Worm (Caenorhabditis elegans) whole organism, late embryonic: ENCODE data around the gene R155.5.

Experiments used
- C08G9.2 ChIP-seq: sonication (generic microtip); optimal IDR thresholded peaks from 2 replicates; lab custom pipeline; 2016; ENCODE audit warnings: mild to moderate bottlenecking, missing genetic modification characterization, moderate library complexity, missing compliant biosample characterization
- F13H6.1 ChIP-seq: sonication (generic microtip); optimal IDR thresholded peaks from 2 replicates; lab custom pipeline; 2016; ENCODE audit warnings: missing genetic modification characterization, missing compliant biosample characterization
- K09A11.1 ChIP-seq: sonication (generic microtip); optimal IDR thresholded peaks from 2 replicates; lab custom pipeline; 2017; ENCODE audit warnings: antibody characterized with exemption, mild to moderate bottlenecking, missing genetic modification characterization, missing compliant biosample characterization; ENCODE audit not compliant: insufficient read depth
- T23F11.4 ChIP-seq: fragments of 200-800 bp; sonication (Bioruptor generic); optimal IDR thresholded peaks from 2 replicates; lab custom pipeline; 2018; ENCODE audit warnings: mild to moderate bottlenecking, missing genetic modification characterization, missing compliant biosample characterization
- ama-1 ChIP-seq: fragments of 150-350 bp; optimal IDR thresholded peaks from 2 replicates; lab custom pipeline; 2014
- ceh-14 ChIP-seq: sonication (generic microtip); optimal IDR thresholded peaks from 2 replicates; lab custom pipeline; 2016; ENCODE audit warnings: missing genotype, missing genetic modification characterization, missing compliant biosample characterization
- ceh-18 ChIP-seq: sonication (generic microtip); optimal IDR thresholded peaks from 2 replicates; lab custom pipeline; 2016; ENCODE audit warnings: missing genetic modification characterization, missing compliant biosample characterization
- ceh-19 ChIP-seq: fragments of 200-800 bp; sonication (Bioruptor generic); optimal IDR thresholded peaks from 2 replicates; lab custom pipeline; 2018; ENCODE audit warnings: mild to moderate bottlenecking, missing genetic modification characterization, missing compliant biosample characterization
- ceh-2 ChIP-seq: sonication (generic microtip); optimal IDR thresholded peaks from 2 replicates; lab custom pipeline; 2016; ENCODE audit warnings: missing genotype, missing genetic modification characterization, missing compliant biosample characterization
- ceh-30 ChIP-seq: fragments of 150-350 bp; optimal IDR thresholded peaks from 2 replicates; lab custom pipeline; 2014; ENCODE audit warnings: missing biosample characterization, missing genetic modification characterization
- ceh-31 ChIP-seq: sonication (generic microtip); optimal IDR thresholded peaks from 2 replicates; lab custom pipeline; 2016; ENCODE audit warnings: missing genetic modification characterization, missing compliant biosample characterization
- ceh-34 ChIP-seq: sonication (generic microtip); optimal IDR thresholded peaks from 2 replicates; lab custom pipeline; 2016; ENCODE audit warnings: mild to moderate bottlenecking, missing genetic modification characterization, missing compliant biosample characterization
- ceh-9 ChIP-seq: sonication (generic microtip); optimal IDR thresholded peaks from 2 replicates; lab custom pipeline; 2016; ENCODE audit warnings: mild to moderate bottlenecking, missing genetic modification characterization, inconsistent platforms, missing compliant biosample characterization
- che-1 ChIP-seq: sonication (generic microtip); optimal IDR thresholded peaks from 2 replicates; lab custom pipeline; 2016; ENCODE audit warnings: mild to moderate bottlenecking, missing genetic modification characterization, missing compliant biosample characterization
- dmd-4 ChIP-seq: sonication (generic microtip); optimal IDR thresholded peaks from 2 replicates; lab custom pipeline; 2016; ENCODE audit warnings: borderline replicate concordance, missing genetic modification characterization, missing compliant biosample characterization
- dve-1 ChIP-seq: sonication (generic microtip); optimal IDR thresholded peaks from 2 replicates; lab custom pipeline; 2017; ENCODE audit warnings: antibody characterized with exemption, mild to moderate bottlenecking, missing genetic modification characterization, missing compliant biosample characterization
- elt-2 ChIP-seq: sonication (generic microtip); optimal IDR thresholded peaks from 2 replicates; lab custom pipeline; 2016; ENCODE audit warnings: missing genetic modification reagents, missing genetic modification characterization, missing compliant biosample characterization
- elt-4 ChIP-seq: sonication (generic microtip); optimal IDR thresholded peaks from 2 replicates; lab custom pipeline; 2016; ENCODE audit warnings: missing genetic modification characterization, missing compliant biosample characterization
- ets-4 ChIP-seq: sonication (generic microtip); optimal IDR thresholded peaks from 2 replicates; lab custom pipeline; 2016; ENCODE audit warnings: missing genetic modification characterization, missing compliant biosample characterization
- eyg-1 ChIP-seq: sonication (generic microtip); optimal IDR thresholded peaks from 2 replicates; lab custom pipeline; 2016; ENCODE audit warnings: missing genotype, missing genetic modification characterization, missing compliant biosample characterization
- fax-1 ChIP-seq: sonication (generic microtip); optimal IDR thresholded peaks from 2 replicates; lab custom pipeline; 2016; ENCODE audit warnings: missing genotype, missing genetic modification characterization, missing compliant biosample characterization
- hlh-13 ChIP-seq: fragments of 200-800 bp; sonication (Bioruptor generic); optimal IDR thresholded peaks from 2 replicates; lab custom pipeline; 2018; ENCODE audit warnings: mild to moderate bottlenecking, missing genetic modification characterization, missing compliant biosample characterization
- hlh-15 ChIP-seq: sonication (generic microtip); optimal IDR thresholded peaks from 2 replicates; lab custom pipeline; 2016; ENCODE audit warnings: missing genetic modification characterization, missing compliant biosample characterization
- hlh-6 ChIP-seq: sonication (generic microtip); optimal IDR thresholded peaks from 2 replicates; lab custom pipeline; 2016; ENCODE audit warnings: missing genotype, missing genetic modification characterization, missing compliant biosample characterization
- hlh-8 ChIP-seq: sonication (generic microtip); optimal IDR thresholded peaks from 2 replicates; lab custom pipeline; 2016; ENCODE audit warnings: missing genotype, missing genetic modification characterization, missing compliant biosample characterization
- lin-11 ChIP-seq: fragments of 200-800 bp; sonication (Bioruptor generic); optimal IDR thresholded peaks from 2 replicates; lab custom pipeline; 2018; ENCODE audit warnings: mild to moderate bottlenecking, missing genetic modification characterization, missing compliant biosample characterization
- nfya-1 ChIP-seq: sonication (generic microtip); optimal IDR thresholded peaks from 2 replicates; lab custom pipeline; 2017; ENCODE audit warnings: missing genetic modification characterization, mild to moderate bottlenecking, missing compliant biosample characterization, antibody characterized with exemption, moderate library complexity
- nhr-11 ChIP-seq: fragments of 150-350 bp; optimal IDR thresholded peaks from 2 replicates; lab custom pipeline; 2014; ENCODE audit warnings: missing biosample characterization, missing genetic modification characterization
- npax-4 ChIP-seq: sonication (generic microtip); optimal IDR thresholded peaks from 2 replicates; lab custom pipeline; 2016; ENCODE audit warnings: missing genetic modification characterization, missing compliant biosample characterization
- odd-2 ChIP-seq: sonication (generic microtip); optimal IDR thresholded peaks from 2 replicates; lab custom pipeline; 2017; ENCODE audit warnings: antibody characterized with exemption, mild to moderate bottlenecking, missing genetic modification characterization, missing compliant biosample characterization
- pag-3 ChIP-seq: sonication (generic microtip); optimal IDR thresholded peaks from 2 replicates; lab custom pipeline; 2016; ENCODE audit warnings: missing compliant biosample characterization, missing genetic modification characterization, borderline replicate concordance
- pat-9 ChIP-seq: fragments of 200-800 bp; sonication (Bioruptor generic); optimal IDR thresholded peaks from 2 replicates; lab custom pipeline; 2018; ENCODE audit warnings: mild to moderate bottlenecking, missing genetic modification characterization, moderate library complexity, missing compliant biosample characterization
- pax-1 ChIP-seq: fragments of 150-350 bp; optimal IDR thresholded peaks from 2 replicates; lab custom pipeline; 2014; ENCODE audit warnings: missing biosample characterization, missing genetic modification characterization
- pha-2 ChIP-seq: sonication (generic microtip); optimal IDR thresholded peaks from 2 replicates; lab custom pipeline; 2017; ENCODE audit warnings: mild to moderate bottlenecking, missing genetic modification characterization, missing compliant biosample characterization
- pha-4 ChIP-seq: fragments of 150-350 bp; optimal IDR thresholded peaks from 2 replicates; lab custom pipeline; 2018; ENCODE audit warnings: missing biosample characterization, missing genetic modification reagents, missing genetic modification characterization
- pros-1 ChIP-seq: fragments of 150-350 bp; optimal IDR thresholded peaks from 2 replicates; lab custom pipeline; 2014; ENCODE audit warnings: missing biosample characterization, missing genetic modification reagents, missing genetic modification characterization
- ref-2 ChIP-seq: sonication (generic microtip); optimal IDR thresholded peaks from 2 replicates; lab custom pipeline; 2016; ENCODE audit warnings: missing genetic modification characterization, missing compliant biosample characterization
- sdc-2 ChIP-seq: sonication (generic microtip); optimal IDR thresholded peaks from 2 replicates; lab custom pipeline; 2016; ENCODE audit warnings: missing genotype, missing genetic modification characterization, missing compliant biosample characterization
- sox-2 ChIP-seq: fragments of 200-800 bp; sonication (Bioruptor generic); IDR thresholded peaks from 2 replicates; pipeline ENCODE4 v1.3.6; 2022; ENCODE audit warnings: missing genetic modification reagents, missing genetic modification characterization, missing compliant biosample characterization
- syd-9 ChIP-seq: sonication (generic microtip); optimal IDR thresholded peaks from 2 replicates; lab custom pipeline; 2016; ENCODE audit warnings: mild to moderate bottlenecking, missing genetic modification characterization, moderate library complexity, missing compliant biosample characterization
- tbx-2 ChIP-seq: sonication (generic microtip); optimal IDR thresholded peaks from 2 replicates; lab custom pipeline; 2016; ENCODE audit warnings: missing genetic modification characterization, missing compliant biosample characterization
- unc-42 ChIP-seq: sonication (generic microtip); optimal IDR thresholded peaks from 2 replicates; lab custom pipeline; 2016; ENCODE audit warnings: missing genotype, missing genetic modification characterization, missing compliant biosample characterization
- unc-55 ChIP-seq: sonication (generic microtip); optimal IDR thresholded peaks from 2 replicates; lab custom pipeline; 2017; ENCODE audit warnings: missing biosample characterization, missing genetic modification reagents, missing genetic modification characterization
- zip-5 ChIP-seq: sonication (generic microtip); optimal IDR thresholded peaks from 2 replicates; lab custom pipeline; 2016; ENCODE audit warnings: missing genetic modification characterization, missing compliant biosample characterization
- ztf-16 ChIP-seq: sonication (generic microtip); optimal IDR thresholded peaks from 2 replicates; lab custom pipeline; 2017; ENCODE audit warnings: missing genetic modification characterization, missing compliant biosample characterization

The R155.5 gene

DNA sequence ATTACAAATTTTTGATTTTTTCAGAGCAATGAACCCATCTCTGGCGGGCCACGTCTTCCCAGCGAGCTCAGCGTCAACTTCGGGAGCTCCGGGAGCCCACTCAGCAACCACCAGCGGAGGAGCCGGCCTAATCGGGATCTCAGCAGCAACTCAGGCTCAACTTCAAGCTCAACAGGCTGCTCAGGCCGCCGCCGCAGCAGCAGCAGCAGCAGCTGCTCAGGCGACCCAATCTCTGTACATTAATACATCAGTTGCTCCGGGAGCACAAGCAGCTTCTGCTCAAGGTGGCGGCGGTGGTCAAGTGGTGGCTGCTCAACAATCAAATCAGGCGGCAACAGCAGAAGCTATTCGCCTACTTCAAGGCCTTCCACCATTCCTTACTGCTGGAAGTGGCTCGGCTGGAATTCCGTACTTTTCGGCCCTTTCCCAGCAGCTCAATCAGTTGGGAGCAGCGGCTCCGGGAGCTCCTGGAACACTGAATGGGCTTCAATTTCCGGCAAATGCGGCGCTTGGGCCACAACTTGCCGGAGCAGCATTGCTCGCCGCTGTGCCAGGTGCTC, 39.5 kb downstream of the R155.5 start:
- TF ChIP-seq ceh-2 (tag; lab: Kevin White, UChicago) (no peak), hlh-6 (tag; lab: Kevin White, UChicago) (peak; percentile 49)

DNA sequence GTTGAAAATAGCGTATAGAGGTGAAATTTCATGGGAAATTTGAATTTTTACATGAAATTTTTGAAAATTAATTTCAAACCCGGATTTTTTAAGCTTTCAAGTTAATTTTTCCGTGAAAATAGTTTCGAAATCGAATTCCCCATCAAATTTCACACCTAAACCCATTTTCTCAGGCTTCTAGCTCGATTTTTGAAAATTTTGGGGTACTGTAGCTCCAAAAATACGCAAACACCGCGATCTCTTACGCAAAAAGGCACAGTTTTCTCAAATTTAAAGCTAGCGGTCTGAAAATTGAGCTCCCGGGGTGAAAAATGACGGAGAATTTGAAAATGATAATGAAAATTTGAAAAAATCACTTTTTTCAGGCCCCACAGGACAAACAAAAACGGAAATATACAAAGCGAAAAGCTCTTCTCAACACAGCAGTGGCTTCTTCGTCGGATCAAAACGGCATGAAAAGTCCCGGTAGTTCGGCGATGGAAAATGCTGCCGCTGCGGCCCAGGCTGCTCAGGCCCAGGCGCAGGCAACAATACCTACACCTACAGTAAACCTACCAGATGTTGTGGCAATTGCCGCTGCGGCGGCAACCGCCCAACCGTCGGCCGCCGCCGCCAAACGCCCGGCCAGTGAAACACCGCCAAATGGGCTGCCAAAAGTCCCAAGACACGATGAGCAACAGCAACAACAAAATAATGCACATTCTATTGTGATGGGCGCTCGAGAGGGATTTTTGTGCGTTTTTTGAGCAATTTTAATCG, 41.4 kb downstream of the R155.5 start:
- TF ChIP-seq ref-2 (tag; lab: Kevin White, UChicago) (peak; percentile 21), eyg-1 (tag; lab: Kevin White, UChicago) (no peak), tbx-2 (tag; lab: Kevin White, UChicago) (no peak), ama-1 (no peak), ceh-2 (tag; lab: Kevin White, UChicago) (no peak)
- TF ChIP-seq, all 69 proteins: peak for 1

DNA sequence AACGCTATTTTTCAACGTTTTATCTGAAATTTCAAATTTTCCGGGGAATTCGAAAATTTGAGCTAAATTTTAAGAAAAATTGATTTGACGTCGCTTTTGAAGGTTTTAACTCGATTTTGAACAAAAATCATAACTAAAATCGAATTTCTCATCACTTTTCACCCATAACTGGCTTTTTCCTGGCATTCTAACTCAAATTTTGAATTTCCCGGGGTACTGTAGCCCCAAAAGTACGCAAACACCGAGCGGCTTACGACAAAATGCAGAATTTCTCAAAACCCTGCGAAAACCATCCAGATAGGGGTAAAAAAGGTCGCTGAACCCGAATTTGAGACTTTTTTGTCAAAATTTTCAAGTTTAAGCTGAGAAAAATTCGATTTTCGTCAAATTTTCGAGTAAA, 43.1 kb downstream of the R155.5 start:
- no peak for TF ChIP-seq unc-42 (tag; lab: Kevin White, UChicago)
- no peak for TF ChIP-seq lin-11 (tag; lab: Kevin White, UChicago)
- no peak for TF ChIP-seq ref-2 (tag; lab: Kevin White, UChicago)
- no peak for TF ChIP-seq sdc-2 (tag; lab: Kevin White, UChicago)
- TF ChIP-seq elt-4 (tag; lab: Kevin White, UChicago), result no peak
- no peak for TF ChIP-seq syd-9 (tag; lab: Kevin White, UChicago)
- no peak for TF ChIP-seq fax-1 (tag; lab: Kevin White, UChicago)
- TF ChIP-seq zip-5 (tag; lab: Kevin White, UChicago), result no peak
- no peak for TF ChIP-seq odd-2

- TF ChIP-seq ceh-2 (tag; lab: Kevin White, UChicago), result peak; percentile 33
- no peak for TF ChIP-seq hlh-13
- TF ChIP-seq hlh-8, result no peak
- peak; percentile 73 for TF ChIP-seq ceh-34 (tag; lab: Kevin White, UChicago)
- no peak for TF ChIP-seq ceh-19 (GFP tag; lab: Kevin White, UChicago)
- TF ChIP-seq pha-2, result no peak
- peak; percentile 34 for TF ChIP-seq ceh-14 (tag; lab: Kevin White, UChicago)
- TF ChIP-seq pha-4 (tag; lab: Kevin White, UChicago), result no peak
- TF ChIP-seq dve-1 (tag; lab: Kevin White, UChicago), result peak; percentile 73
- TF ChIP-seq F13H6.1, result peak; percentile 45
- peak; percentile 85 for TF ChIP-seq unc-55 (GFP tag; lab: Kevin White, UChicago)
- TF ChIP-seq elt-2 (tag; lab: Kevin White, UChicago), result no peak
- no peak for TF ChIP-seq ceh-9 (tag; lab: Kevin White, UChicago)
- no peak for TF ChIP-seq nhr-11 (tag; lab: Kevin White, UChicago)
- TF ChIP-seq ets-4 (tag; lab: Kevin White, UChicago), result peak; percentile 55
- no peak for TF ChIP-seq npax-4 (tag; lab: Kevin White, UChicago)
- TF ChIP-seq hlh-15 (tag; lab: Kevin White, UChicago), result no peak
- TF ChIP-seq pax-1 (tag; lab: Kevin White, UChicago), result no peak
- TF ChIP-seq sox-2 (GFP tag; lab: Robert Waterston, UW), result no peak
- peak; percentile 77 for TF ChIP-seq tbx-2 (tag; lab: Kevin White, UChicago)
- TF ChIP-seq C08G9.2 (tag; lab: Kevin White, UChicago), result peak; percentile 45
- no peak for TF ChIP-seq ztf-16 (tag; lab: Kevin White, UChicago)
- TF ChIP-seq pag-3 (tag; lab: Kevin White, UChicago), result no peak
- no peak for TF ChIP-seq che-1 (tag; lab: Kevin White, UChicago)
- no peak for TF ChIP-seq pat-9
- TF ChIP-seq ceh-18 (tag; lab: Kevin White, UChicago), result peak; percentile 70
- no peak for TF ChIP-seq T23F11.4 (GFP tag; lab: Kevin White, UChicago)
- peak; percentile 52 for TF ChIP-seq unc-42 (tag; lab: Kevin White, UChicago)
- TF ChIP-seq dmd-4 (tag; lab: Kevin White, UChicago), result no peak
- peak; percentile 83 for TF ChIP-seq nfya-1 (tag; lab: Kevin White, UChicago)
- TF ChIP-seq ceh-31 (tag; lab: Kevin White, UChicago), result peak; percentile 84
- TF ChIP-seq pros-1 (tag; lab: Kevin White, UChicago), result peak; percentile 81
- TF ChIP-seq ceh-30 (tag; lab: Kevin White, UChicago), result no peak
- peak; percentile 38 for TF ChIP-seq K09A11.1 (tag; lab: Kevin White, UChicago)
Measured at ce11 chrIII:1926456-1926855, 43.9 kb downstream of the R155.5 start.
